Fruit fly (Drosophila melanogaster) whole organism, wandering third instar larva: ENCODE data around the gene Ugt37E1.

ENCODE experiments used
- CG9705 ChIP-seq: fragments of 200-800 bp; sonication (Bioruptor generic); optimal IDR thresholded peaks from 2 replicates; lab custom pipeline; 2018; ENCODE audit warnings: missing biosample characterization, mild to moderate bottlenecking, missing genetic modification characterization
- CrebA ChIP-seq: fragments of 200-800 bp; sonication (Bioruptor generic); optimal IDR thresholded peaks from 2 replicates; lab custom pipeline; 2016; ENCODE audit warnings: missing biosample characterization, mild to moderate bottlenecking, missing genetic modification characterization, borderline replicate concordance
- Hnf4 ChIP-seq: fragments of 200-800 bp; sonication (Bioruptor generic); optimal IDR thresholded peaks from 2 replicates; lab custom pipeline; 2016; ENCODE audit warnings: missing biosample characterization, mild to moderate bottlenecking, missing genetic modification characterization
- Mio ChIP-seq: sonication (Bioruptor generic); optimal IDR thresholded peaks from 2 replicates; lab custom pipeline; 2016; ENCODE audit warnings: missing biosample characterization, missing genetic modification characterization
- Myc ChIP-seq: fragments of >200 bp; optimal IDR thresholded peaks from 2 replicates; lab custom pipeline; 2017
- OdsH ChIP-seq: fragments of 200-800 bp; sonication (Bioruptor generic); optimal IDR thresholded peaks from 2 replicates; lab custom pipeline; 2016; ENCODE audit warnings: missing biosample characterization, mild to moderate bottlenecking, missing genetic modification characterization
- Sp1 ChIP-seq: fragments of 200-800 bp; sonication (Bioruptor generic); optimal IDR thresholded peaks from 3 replicates; lab custom pipeline; 2019; ENCODE audit warnings: missing biosample characterization, mild to moderate bottlenecking, missing genetic modification characterization, moderate library complexity
- Vsx2 ChIP-seq: fragments of 200-300, 225-300 bp; sonication (Bioruptor generic); optimal IDR thresholded peaks from 2 replicates; lab custom pipeline; 2018; ENCODE audit warnings: missing biosample characterization, missing genetic modification characterization; ENCODE audit not compliant: partially characterized antibody
- br ChIP-seq: fragments of 200-800 bp; sonication (Bioruptor generic); optimal IDR thresholded peaks from 2 replicates; lab custom pipeline; 2016; ENCODE audit warnings: missing biosample characterization, missing genetic modification characterization
- dl ChIP-seq, 2 experiments: fragments of 175-275, 200-275 bp in 1 of 2; fragments of 200-275 bp in 1 of 2; sonication (Bioruptor generic); optimal IDR thresholded peaks; lab custom pipeline; 2018; ENCODE audit warnings: mild to moderate bottlenecking in 2 of 2, missing biosample characterization in 2 of 2, missing genetic modification characterization in 2 of 2, moderate library complexity in 2 of 2; ENCODE audit not compliant: partially characterized antibody in 2 of 2, insufficient read depth in 1 of 2
- dmrt93B ChIP-seq: fragments of 200-800 bp; sonication (Bioruptor generic); optimal IDR thresholded peaks from 2 replicates; lab custom pipeline; 2018; ENCODE audit warnings: missing biosample characterization, mild to moderate bottlenecking, missing genetic modification characterization
- jim ChIP-seq: fragments of 175-275, 200-325 bp; sonication (Bioruptor generic); optimal IDR thresholded peaks from 2 replicates; lab custom pipeline; 2016; ENCODE audit warnings: missing biosample characterization, mild to moderate bottlenecking, missing genetic modification characterization
- pan ChIP-seq: fragments of >200 bp; optimal IDR thresholded peaks from 2 replicates; lab custom pipeline; 2017
- usp ChIP-seq: fragments of >200 bp; optimal IDR thresholded peaks from 2 replicates; lab custom pipeline; 2017; ENCODE audit warnings: missing biosample characterization, missing genetic modification characterization

dm6 chr2L:16754074-16754473, 42.3 kb upstream of the Ugt37E1 start, which contains the start of gene yellow-b:
- TF ChIP-seq usp (no peak), pan (no peak), CG9705 (no peak), Myc (lab: Kevin White, UChicago) (no peak), dl (GFP tag; optimal IDR thresholded peaks at IDR 0.05; lab: Kevin White, UChicago; ENCODE audit: insufficient read depth in 1 of 2, partially characterized antibody in 2 of 2) (no peak), dmrt93B (GFP tag; lab: Kevin White, UChicago) (no peak), OdsH (GFP tag; lab: Kevin White, UChicago) (no peak), Mio (GFP tag; lab: Kevin White, UChicago) (no peak), Vsx2 (no peak), Sp1 (GFP tag; lab: Kevin White, UChicago) (no peak), CrebA (no peak), br (GFP tag; lab: Kevin White, UChicago) (no peak), Hnf4 (GFP tag; lab: Kevin White, UChicago) (no peak), jim (GFP tag; lab: Kevin White, UChicago) (no peak)
